Worm (Caenorhabditis elegans): ENCODE data around the gene F18E9.1.

- TF ChIP-seq unc-62 (GFP tag; optimal IDR thresholded peaks at IDR 0.05) (no peak), mab-5 (tag; optimal IDR thresholded peaks at IDR 0.05) (no peak), nhr-12 (tag; optimal IDR thresholded peaks at IDR 0.05) (no peak), bed-3 (GFP tag; optimal IDR thresholded peaks at IDR 0.05) (no peak), lin-13 (tag; optimal IDR thresholded peaks at IDR 0.05) (no peak), nhr-237 (tag; optimal IDR thresholded peaks at IDR 0.05) (no peak), ztf-11 (tag; optimal IDR thresholded peaks at IDR 0.05) (no peak), elt-3 (tag; optimal IDR thresholded peaks at IDR 0.05) (no peak), nhr-28 (tag; optimal IDR thresholded peaks at IDR 0.05) (no peak)
Measured at ce11 chrX:8612278-8612677, 10.9 kb downstream of the F18E9.1 start.
